Worm (Caenorhabditis elegans) whole organism, L1 larva: ENCODE results near the gene mca-1.

Source experiments
- ama-1 ChIP-seq: fragments of 150-350 bp; optimal IDR thresholded peaks from 2 replicates; lab custom pipeline; 2014
- blmp-1 ChIP-seq: fragments of 150-350 bp; optimal IDR thresholded peaks from 2 replicates; lab custom pipeline; 2014; ENCODE audit warnings: missing biosample characterization, missing genetic modification characterization
- ceh-90 ChIP-seq: sonication (generic microtip); optimal IDR thresholded peaks from 2 replicates; lab custom pipeline; 2016; ENCODE audit warnings: missing genetic modification characterization, missing compliant biosample characterization
- dpl-1 ChIP-seq, 3 experiments: fragments of 150-350 bp in 2 of 3; sonication (generic microtip) in 1 of 3; optimal IDR thresholded peaks; 2 replicates each; lab custom pipeline; 2014 to 2017; ENCODE audit warnings: missing biosample characterization in 3 of 3, missing genetic modification characterization in 3 of 3, missing genetic modification reagents in 3 of 3
- efl-1 ChIP-seq, 4 experiments: fragments of 150-350 bp; optimal IDR thresholded peaks in 3 of 4; peaks in 1 of 4; 1 replicate in 1 of 4; 2 replicates in 3 of 4; lab custom pipeline; 2014; ENCODE audit warnings: missing biosample characterization in 2 of 4, missing genetic modification characterization in 2 of 4, missing genetic modification reagents in 2 of 4
- efl-3 ChIP-seq: fragments of 200-800 bp; sonication (Bioruptor generic); optimal IDR thresholded peaks from 2 replicates; lab custom pipeline; 2018; ENCODE audit warnings: mild to moderate bottlenecking, missing genetic modification characterization, missing compliant biosample characterization
- egl-13 ChIP-seq: sonication (generic microtip); optimal IDR thresholded peaks from 2 replicates; lab custom pipeline; 2016; ENCODE audit warnings: missing genotype, missing genetic modification reagents, missing genetic modification characterization, missing compliant biosample characterization
- elt-3 ChIP-seq, 6 experiments: fragments of 150-350 bp in 1 of 6; sonication (generic microtip); optimal IDR thresholded peaks; 2 replicates each; lab custom pipeline; 2017 to 2018; ENCODE audit warnings: missing biosample characterization in 6 of 6, missing genetic modification characterization in 6 of 6, inconsistent platforms in 1 of 6
- fkh-8 ChIP-seq: sonication (generic microtip); optimal IDR thresholded peaks from 2 replicates; lab custom pipeline; 2016; ENCODE audit warnings: mild to moderate bottlenecking, missing genetic modification characterization, missing compliant biosample characterization
- grh-1 ChIP-seq: fragments of 200-800 bp; sonication (Bioruptor generic); IDR thresholded peaks from 2 replicates; pipeline ENCODE4 v1.3.6; 2022; ENCODE audit warnings: missing genetic modification reagents, missing genetic modification characterization, missing compliant biosample characterization
- hpl-2 ChIP-seq: fragments of 150-350 bp; optimal IDR thresholded peaks from 2 replicates; lab custom pipeline; 2014; ENCODE audit warnings: missing biosample characterization, missing genetic modification reagents, missing genetic modification characterization
- irx-1 ChIP-seq: sonication (generic microtip); optimal IDR thresholded peaks from 2 replicates; lab custom pipeline; 2016; ENCODE audit warnings: missing genetic modification characterization, missing compliant biosample characterization
- lin-13 ChIP-seq: fragments of 150-350 bp; optimal IDR thresholded peaks from 2 replicates; lab custom pipeline; 2014; ENCODE audit warnings: missing biosample characterization, missing genetic modification reagents, missing genetic modification characterization
- lin-14 ChIP-seq: fragments of 200-800 bp; sonication (Bioruptor generic); optimal IDR thresholded peaks from 2 replicates; lab custom pipeline; 2018; ENCODE audit warnings: mild to moderate bottlenecking, missing genetic modification characterization, moderate library complexity, missing compliant biosample characterization
- lin-15B ChIP-seq: fragments of 150-350 bp; sonication (generic microtip); optimal IDR thresholded peaks from 3 replicates; lab custom pipeline; 2014; ENCODE audit warnings: missing biosample characterization, missing genetic modification characterization
- lin-35 ChIP-seq, 2 experiments: fragments of 150-350 bp; optimal IDR thresholded peaks; 2 replicates each; lab custom pipeline; 2014; ENCODE audit warnings: missing biosample characterization in 2 of 2, missing genetic modification characterization in 2 of 2, missing genetic modification reagents in 2 of 2
- mab-9 ChIP-seq: fragments of 200-800 bp; sonication (Bioruptor generic); IDR thresholded peaks from 2 replicates; pipeline ENCODE4 v1.3.6; 2022; ENCODE audit warnings: missing genetic modification reagents, missing genetic modification characterization, missing compliant biosample characterization
- nhr-19 ChIP-seq: fragments of 200-800 bp; sonication (Bioruptor generic); conservative IDR thresholded peaks from 2 replicates; pipeline ENCODE4 v1.3.6; 2022; ENCODE audit warnings: missing genetic modification characterization, missing compliant biosample characterization
- nhr-20 ChIP-seq: sonication (generic microtip); optimal IDR thresholded peaks from 2 replicates; lab custom pipeline; 2016; ENCODE audit warnings: mild to moderate bottlenecking, missing genetic modification characterization, missing compliant biosample characterization
- nhr-71 ChIP-seq: sonication (generic microtip); optimal IDR thresholded peaks from 2 replicates; lab custom pipeline; 2016; ENCODE audit warnings: mild to moderate bottlenecking, missing genetic modification characterization, moderate library complexity, missing compliant biosample characterization
- nhr-76 ChIP-seq: sonication (generic microtip); optimal IDR thresholded peaks from 2 replicates; lab custom pipeline; 2017; ENCODE audit warnings: missing biosample characterization, missing genetic modification characterization
- nhr-77 ChIP-seq: fragments of 150-350 bp; optimal IDR thresholded peaks from 2 replicates; lab custom pipeline; 2014; ENCODE audit warnings: missing biosample characterization, missing genetic modification characterization
- nhr-84 ChIP-seq: sonication (generic microtip); optimal IDR thresholded peaks from 2 replicates; lab custom pipeline; 2017; ENCODE audit warnings: missing biosample characterization, missing genetic modification characterization
- nhr-85 ChIP-seq: sonication (generic microtip); peaks from one replicate; lab custom pipeline; 2016; ENCODE audit warnings: missing genetic modification characterization, inconsistent platforms, missing compliant biosample characterization
- pag-3 ChIP-seq: sonication (generic microtip); optimal IDR thresholded peaks from 2 replicates; lab custom pipeline; 2017; ENCODE audit warnings: missing genetic modification characterization, mild to moderate bottlenecking, missing compliant biosample characterization, antibody characterized with exemption, borderline replicate concordance; ENCODE audit not compliant: insufficient read depth
- pax-3 ChIP-seq: fragments of 200-800 bp; sonication (Bioruptor generic); optimal IDR thresholded peaks from 2 replicates; lab custom pipeline; 2018; ENCODE audit warnings: mild to moderate bottlenecking, missing genetic modification characterization, moderate library complexity, missing compliant biosample characterization
- pqm-1 ChIP-seq: sonication (generic microtip); optimal IDR thresholded peaks from 3 replicates; lab custom pipeline; 2017; ENCODE audit warnings: missing biosample characterization, missing genetic modification characterization
- rnt-1 ChIP-seq: sonication (generic microtip); optimal IDR thresholded peaks from 2 replicates; lab custom pipeline; 2016; ENCODE audit warnings: mild to moderate bottlenecking, missing genetic modification characterization, moderate library complexity, missing compliant biosample characterization
- skn-1 ChIP-seq: fragments of 150-350 bp; optimal IDR thresholded peaks from 2 replicates; lab custom pipeline; 2014; ENCODE audit warnings: missing biosample characterization, missing genetic modification characterization
- snu-23 ChIP-seq: sonication (generic microtip); optimal IDR thresholded peaks from 2 replicates; lab custom pipeline; 2016; ENCODE audit warnings: missing genetic modification characterization, missing compliant biosample characterization
- sptf-1 ChIP-seq: fragments of 150-350 bp; optimal IDR thresholded peaks from 2 replicates; lab custom pipeline; 2014; ENCODE audit warnings: missing biosample characterization, missing genetic modification characterization
- tbx-2 ChIP-seq: sonication (generic microtip); optimal IDR thresholded peaks from 2 replicates; lab custom pipeline; 2016; ENCODE audit warnings: missing genetic modification characterization, missing compliant biosample characterization
- tlp-1 ChIP-seq: fragments of 150-350 bp; optimal IDR thresholded peaks from 2 replicates; lab custom pipeline; 2014; ENCODE audit warnings: missing biosample characterization, missing genetic modification characterization
- unc-86 ChIP-seq: sonication (generic microtip); optimal IDR thresholded peaks from 2 replicates; lab custom pipeline; 2016; ENCODE audit warnings: missing genetic modification characterization, missing compliant biosample characterization
- vab-15 ChIP-seq: sonication (generic microtip); optimal IDR thresholded peaks from 2 replicates; lab custom pipeline; 2017; ENCODE audit warnings: missing genotype, mild to moderate bottlenecking, missing genetic modification characterization, missing compliant biosample characterization
- zag-1 ChIP-seq: fragments of 150-350 bp; optimal IDR thresholded peaks from 2 replicates; lab custom pipeline; 2014; ENCODE audit warnings: missing biosample characterization, missing genetic modification characterization
- zip-4 ChIP-seq: fragments of 200-800 bp; sonication (Bioruptor generic); optimal IDR thresholded peaks from 2 replicates; lab custom pipeline; 2018; ENCODE audit warnings: mild to moderate bottlenecking, missing genetic modification characterization, moderate library complexity, missing compliant biosample characterization
- ztf-11 ChIP-seq, 2 experiments: sonication (generic microtip); optimal IDR thresholded peaks; 2 replicates each; lab custom pipeline; 2016 to 2017; ENCODE audit warnings: missing genetic modification characterization in 2 of 2, missing biosample characterization in 1 of 2, missing compliant biosample characterization in 1 of 2
- ztf-4 ChIP-seq: fragments of 150-350 bp; optimal IDR thresholded peaks from 2 replicates; lab custom pipeline; 2014; ENCODE audit warnings: missing biosample characterization, missing genetic modification characterization

The mca-1 gene

DNA sequence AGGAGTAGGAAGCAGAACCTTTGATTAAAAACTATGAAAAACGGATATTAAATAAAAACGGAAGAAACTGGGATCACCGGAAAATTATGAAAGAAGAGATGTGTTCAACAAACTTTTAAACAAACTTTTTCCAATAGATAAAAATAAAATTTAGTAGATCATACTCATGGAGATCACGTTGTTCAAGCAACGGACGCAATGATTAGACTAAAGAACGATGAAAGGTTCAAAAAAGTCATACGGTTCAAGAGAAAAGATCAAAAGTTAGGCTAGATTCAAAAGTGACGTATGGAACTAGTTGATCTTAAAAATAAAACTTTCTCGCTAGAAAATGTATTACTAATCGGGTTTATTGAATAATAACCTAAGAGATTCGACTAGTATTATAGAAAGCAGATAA is 2.7 kb downstream of the mca-1 start:
- TF ChIP-seq sptf-1 (tag; lab: Kevin White, UChicago) (no peak), rnt-1 (tag; lab: Kevin White, UChicago) (no peak), lin-13 (GFP tag; lab: Kevin White, UChicago) (no peak), ama-1 (lab: Kevin White, UChicago) (no peak), unc-86 (tag; lab: Kevin White, UChicago) (no peak), pax-3 (tag; lab: Kevin White, UChicago) (no peak), lin-15B (tag; lab: Kevin White, UChicago) (no peak), lin-14 (GFP tag; lab: Kevin White, UChicago) (no peak), pqm-1 (tag; lab: Kevin White, UChicago) (no peak), zag-1 (tag; lab: Kevin White, UChicago) (no peak), elt-3 (tag; optimal IDR thresholded peaks at IDR 0.05; lab: Kevin White, UChicago) (peak in 2 of 6 experiments; percentile 39 to 65), irx-1 (no peak), vab-15 (tag; lab: Kevin White, UChicago) (no peak), blmp-1 (tag; lab: Kevin White, UChicago) (peak; percentile 49), nhr-71 (tag; lab: Kevin White, UChicago) (peak; percentile 16), dpl-1 (GFP tag; optimal IDR thresholded peaks at IDR 0.05; lab: Kevin White, UChicago) (no peak), nhr-20 (peak; percentile 19), nhr-19 (no peak; the same call in 1 of the 2 replicates), ztf-4 (tag; lab: Kevin White, UChicago) (no peak)
- TF ChIP-seq, all 84 proteins: peak for 4

DNA sequence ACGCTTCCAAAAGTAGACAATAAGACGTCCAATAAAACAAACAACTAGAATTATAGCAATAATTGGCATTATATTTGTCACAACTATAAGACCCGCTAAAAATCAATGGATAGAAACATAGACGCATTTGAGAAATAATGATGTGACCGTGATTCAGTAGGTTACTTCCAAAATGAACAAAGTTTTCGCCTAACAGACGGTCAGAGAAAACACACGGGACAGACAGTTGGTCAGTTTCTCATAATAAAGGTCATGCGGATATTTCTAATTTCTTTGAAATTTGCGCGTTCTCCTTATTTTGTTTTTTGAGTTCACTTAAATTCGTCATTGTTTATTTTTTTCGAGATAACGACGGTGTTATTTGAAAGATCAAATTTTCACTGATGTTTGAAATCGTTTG is 3.2 kb downstream of the mca-1 start:
- TF ChIP-seq efl-1 (optimal IDR thresholded peaks at IDR 0.05; lab: Kevin White, UChicago), result no peak
- TF ChIP-seq efl-1 (GFP tag; optimal IDR thresholded peaks at IDR 0.05 in 1 of 2; lab: Kevin White, UChicago), result peak in 1 of 2 experiments; percentile 8
- TF ChIP-seq nhr-85 (tag; lab: Kevin White, UChicago), result peak; percentile 64
- peak in 1 of 6 experiments; percentile 48 for TF ChIP-seq elt-3 (tag; optimal IDR thresholded peaks at IDR 0.05; lab: Kevin White, UChicago)
- peak in 1 of 2 experiments; percentile 28 for TF ChIP-seq lin-35 (GFP tag; optimal IDR thresholded peaks at IDR 0.05; lab: Kevin White, UChicago)
- TF ChIP-seq lin-14 (GFP tag; lab: Kevin White, UChicago), result peak; percentile 35
- no peak for TF ChIP-seq nhr-77 (tag; lab: Kevin White, UChicago)
- no peak for TF ChIP-seq ceh-90 (tag; lab: Kevin White, UChicago)
- TF ChIP-seq blmp-1 (tag; lab: Kevin White, UChicago), result peak; percentile 48
- no peak for TF ChIP-seq pag-3 (tag; lab: Kevin White, UChicago)
- TF ChIP-seq mab-9 (GFP tag; lab: Robert Waterston, UW), result no peak
- TF ChIP-seq vab-15 (tag; lab: Kevin White, UChicago), result no peak

DNA sequence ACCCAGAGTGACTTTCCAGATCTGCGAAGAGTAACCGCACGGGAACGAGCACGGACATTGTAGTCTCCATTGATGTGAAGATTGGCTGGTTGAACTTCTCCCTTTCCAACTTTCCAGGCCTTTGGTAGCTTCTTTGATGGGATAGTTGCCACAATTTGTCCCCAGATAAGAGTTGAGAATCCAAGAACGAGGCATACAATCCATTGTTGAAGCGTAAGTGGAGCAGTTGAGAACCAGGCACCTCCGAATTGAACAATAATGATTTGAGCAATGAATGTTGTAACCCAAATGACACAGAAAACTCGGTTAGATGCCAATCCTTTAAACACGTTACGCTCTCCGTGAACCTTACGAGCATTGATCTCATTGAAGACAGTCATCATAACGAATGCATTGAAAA is 7.7 kb downstream of the mca-1 start:
- TF ChIP-seq skn-1 (tag; lab: Kevin White, UChicago) (no peak), efl-1 (optimal IDR thresholded peaks at IDR 0.05; lab: Kevin White, UChicago) (no peak), efl-1 (GFP tag; optimal IDR thresholded peaks at IDR 0.05 in 1 of 2; lab: Kevin White, UChicago) (peak in 1 of 2 experiments; percentile 77), hpl-2 (GFP tag; lab: Kevin White, UChicago) (no peak), nhr-84 (no peak), dpl-1 (GFP tag; optimal IDR thresholded peaks at IDR 0.05; lab: Kevin White, UChicago) (no peak)

DNA sequence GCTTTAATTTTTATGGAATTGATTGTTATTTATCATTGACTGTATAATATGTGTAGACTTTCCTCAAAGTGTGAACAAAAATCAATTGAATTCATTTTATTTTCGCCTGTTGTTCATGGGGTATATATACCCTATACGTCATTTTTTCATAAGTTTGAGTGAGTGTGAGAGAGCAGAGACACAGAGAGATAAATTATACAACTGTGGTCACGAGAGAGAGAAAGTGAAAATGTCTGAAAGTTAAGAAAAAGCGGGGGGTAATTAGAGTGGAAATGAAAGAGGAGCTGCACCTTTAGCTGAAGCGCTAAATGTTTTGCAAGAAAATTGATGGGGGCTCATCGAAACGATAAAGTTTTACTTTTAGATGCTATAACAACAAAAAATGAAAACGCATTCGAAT is 8.9 kb downstream of the mca-1 start:
- TF ChIP-seq zip-4 (GFP tag; lab: Kevin White, UChicago) (no peak), tbx-2 (no peak), tlp-1 (no peak), efl-3 (no peak), fkh-8 (tag; lab: Kevin White, UChicago) (peak; percentile 9), nhr-76 (tag; lab: Kevin White, UChicago) (no peak), grh-1 (GFP tag; lab: Robert Waterston, UW) (no peak), lin-35 (GFP tag; optimal IDR thresholded peaks at IDR 0.05; lab: Kevin White, UChicago) (peak in 1 of 2 experiments; percentile 29), pag-3 (tag; lab: Kevin White, UChicago) (no peak), ztf-11 (tag; optimal IDR thresholded peaks at IDR 0.05; lab: Kevin White, UChicago) (no peak), lin-14 (GFP tag; lab: Kevin White, UChicago) (peak; percentile 10), snu-23 (GFP tag; lab: Kevin White, UChicago) (peak; percentile 33), nhr-20 (peak; percentile 1), blmp-1 (tag; lab: Kevin White, UChicago) (peak; percentile 54), nhr-71 (tag; lab: Kevin White, UChicago) (peak; percentile 30), egl-13 (tag; lab: Kevin White, UChicago) (no peak), nhr-84 (no peak), ceh-90 (tag; lab: Kevin White, UChicago) (no peak), skn-1 (tag; lab: Kevin White, UChicago) (no peak)
